Fruit fly (Drosophila melanogaster) whole organism, wandering third instar larva: ENCODE results near the gene CG4382.

ENCODE experiments used
- Abd-B ChIP-seq: fragments of >200 bp; optimal IDR thresholded peaks from 2 replicates; lab custom pipeline; 2017; ENCODE audit warnings: missing biosample characterization, missing genetic modification characterization
- CG32264 ChIP-seq: fragments of 200-800 bp; sonication (Bioruptor generic); optimal IDR thresholded peaks from 2 replicates; lab custom pipeline; 2016; ENCODE audit warnings: missing biosample characterization, missing genetic modification characterization
- CG9705 ChIP-seq: fragments of 200-800 bp; sonication (Bioruptor generic); optimal IDR thresholded peaks from 2 replicates; lab custom pipeline; 2018; ENCODE audit warnings: missing biosample characterization, mild to moderate bottlenecking, missing genetic modification characterization
- CrebA ChIP-seq: fragments of 200-800 bp; sonication (Bioruptor generic); optimal IDR thresholded peaks from 2 replicates; lab custom pipeline; 2016; ENCODE audit warnings: missing biosample characterization, mild to moderate bottlenecking, missing genetic modification characterization, borderline replicate concordance
- Dfd ChIP-seq: fragments of >200 bp; optimal IDR thresholded peaks from 2 replicates; lab custom pipeline; 2017; ENCODE audit warnings: missing biosample characterization, missing genetic modification characterization
- Dif ChIP-seq: fragments of 200-275, 200-300 bp; sonication (Bioruptor generic); optimal IDR thresholded peaks from 2 replicates; lab custom pipeline; 2018; ENCODE audit warnings: missing biosample characterization, missing genetic modification characterization; ENCODE audit not compliant: partially characterized antibody
- GATAd ChIP-seq: sonication (Bioruptor generic); optimal IDR thresholded peaks from 2 replicates; lab custom pipeline; 2016; ENCODE audit warnings: missing biosample characterization, missing genetic modification characterization
- HLH106 ChIP-seq: fragments of 200-800 bp; optimal IDR thresholded peaks from 3 replicates; lab custom pipeline; 2019; ENCODE audit warnings: missing biosample characterization, mild to moderate bottlenecking, missing genetic modification characterization, moderate library complexity
- Hnf4 ChIP-seq: fragments of 200-800 bp; sonication (Bioruptor generic); optimal IDR thresholded peaks from 2 replicates; lab custom pipeline; 2016; ENCODE audit warnings: missing biosample characterization, mild to moderate bottlenecking, missing genetic modification characterization
- Hr78 ChIP-seq: fragments of >200 bp; optimal IDR thresholded peaks from 2 replicates; lab custom pipeline; 2017; ENCODE audit warnings: missing biosample characterization, missing genetic modification characterization
- Hr83 ChIP-seq: fragments of 200-300 bp; sonication (Bioruptor generic); optimal IDR thresholded peaks from 2 replicates; lab custom pipeline; 2016; ENCODE audit warnings: missing biosample characterization, mild to moderate bottlenecking, missing genetic modification characterization, moderate library complexity; ENCODE audit not compliant: poor library complexity, severe bottlenecking
- Jra ChIP-seq: sonication (Bioruptor generic); optimal IDR thresholded peaks from 2 replicates; lab custom pipeline; 2016; ENCODE audit warnings: missing biosample characterization, missing genetic modification characterization
- Mio ChIP-seq: sonication (Bioruptor generic); optimal IDR thresholded peaks from 2 replicates; lab custom pipeline; 2016; ENCODE audit warnings: missing biosample characterization, missing genetic modification characterization
- Myc ChIP-seq: fragments of >200 bp; optimal IDR thresholded peaks from 2 replicates; lab custom pipeline; 2017
- N ChIP-seq: fragments of >200 bp; optimal IDR thresholded peaks from 2 replicates; lab custom pipeline; 2018; ENCODE audit warnings: missing biosample characterization, missing external identifiers, missing genetic modification characterization
- OdsH ChIP-seq: fragments of 200-800 bp; sonication (Bioruptor generic); optimal IDR thresholded peaks from 2 replicates; lab custom pipeline; 2016; ENCODE audit warnings: missing biosample characterization, mild to moderate bottlenecking, missing genetic modification characterization
- Rel ChIP-seq, 2 experiments: fragments of 200-800 bp; sonication (Bioruptor generic) in 1 of 2; optimal IDR thresholded peaks; 2 replicates in 1 of 2; 3 replicates in 1 of 2; lab custom pipeline; 2016 to 2019; ENCODE audit warnings: mild to moderate bottlenecking in 2 of 2, missing biosample characterization in 2 of 2, missing genetic modification characterization in 2 of 2, moderate library complexity in 1 of 2
- Sp1 ChIP-seq: fragments of 200-800 bp; sonication (Bioruptor generic); optimal IDR thresholded peaks from 3 replicates; lab custom pipeline; 2019; ENCODE audit warnings: missing biosample characterization, mild to moderate bottlenecking, missing genetic modification characterization, moderate library complexity
- Vsx2 ChIP-seq: fragments of 200-300, 225-300 bp; sonication (Bioruptor generic); optimal IDR thresholded peaks from 2 replicates; lab custom pipeline; 2018; ENCODE audit warnings: missing biosample characterization, missing genetic modification characterization; ENCODE audit not compliant: partially characterized antibody
- br ChIP-seq: fragments of 200-800 bp; sonication (Bioruptor generic); optimal IDR thresholded peaks from 2 replicates; lab custom pipeline; 2016; ENCODE audit warnings: missing biosample characterization, missing genetic modification characterization
- brk ChIP-seq: fragments of 200-800 bp; sonication (Bioruptor generic); optimal IDR thresholded peaks from 2 replicates; lab custom pipeline; 2016; ENCODE audit warnings: missing biosample characterization, mild to moderate bottlenecking, missing genetic modification characterization
- dl ChIP-seq, 2 experiments: fragments of 175-275, 200-275 bp in 1 of 2; fragments of 200-275 bp in 1 of 2; sonication (Bioruptor generic); optimal IDR thresholded peaks; lab custom pipeline; 2018; ENCODE audit warnings: mild to moderate bottlenecking in 2 of 2, missing biosample characterization in 2 of 2, missing genetic modification characterization in 2 of 2, moderate library complexity in 2 of 2; ENCODE audit not compliant: partially characterized antibody in 2 of 2, insufficient read depth in 1 of 2
- dmrt93B ChIP-seq: fragments of 200-800 bp; sonication (Bioruptor generic); optimal IDR thresholded peaks from 2 replicates; lab custom pipeline; 2018; ENCODE audit warnings: missing biosample characterization, mild to moderate bottlenecking, missing genetic modification characterization
- dsf ChIP-seq: sonication (Bioruptor generic); optimal IDR thresholded peaks from 2 replicates; lab custom pipeline; 2016; ENCODE audit warnings: missing biosample characterization, missing genetic modification characterization, borderline replicate concordance
- ey ChIP-seq: fragments of 200-800 bp; sonication (Bioruptor generic); optimal IDR thresholded peaks from 2 replicates; lab custom pipeline; 2016; ENCODE audit warnings: missing biosample characterization, missing genetic modification characterization
- foxo ChIP-seq, 2 experiments: fragments of 200-800 bp; sonication (Bioruptor generic); optimal IDR thresholded peaks; 2 replicates in 1 of 2; 3 replicates in 1 of 2; lab custom pipeline; 2016 to 2017; ENCODE audit warnings: missing biosample characterization in 2 of 2, missing genetic modification characterization in 2 of 2
- fru ChIP-seq: fragments of 200-800 bp; sonication (Bioruptor generic); optimal IDR thresholded peaks from 3 replicates; lab custom pipeline; 2016; ENCODE audit warnings: missing biosample characterization, mild to moderate bottlenecking, missing genetic modification characterization
- h ChIP-seq: fragments of 200-800 bp; sonication (Bioruptor generic); optimal IDR thresholded peaks from 3 replicates; lab custom pipeline; 2016; ENCODE audit warnings: missing biosample characterization, mild to moderate bottlenecking, missing genetic modification characterization
- jim ChIP-seq: fragments of 175-275, 200-325 bp; sonication (Bioruptor generic); optimal IDR thresholded peaks from 2 replicates; lab custom pipeline; 2016; ENCODE audit warnings: missing biosample characterization, mild to moderate bottlenecking, missing genetic modification characterization
- lola ChIP-seq: fragments of >200 bp; optimal IDR thresholded peaks from 2 replicates; lab custom pipeline; 2017; ENCODE audit warnings: missing biosample characterization, missing genetic modification characterization
- pan ChIP-seq: fragments of >200 bp; optimal IDR thresholded peaks from 2 replicates; lab custom pipeline; 2017
- psq ChIP-seq: fragments of 200-800 bp; sonication (Bioruptor generic); optimal IDR thresholded peaks from 3 replicates; lab custom pipeline; 2017; ENCODE audit warnings: missing biosample characterization, mild to moderate bottlenecking, missing genetic modification characterization, moderate library complexity
- rgr ChIP-seq: fragments of 200-800 bp; sonication (Bioruptor generic); optimal IDR thresholded peaks from 3 replicates; lab custom pipeline; 2016; ENCODE audit warnings: missing biosample characterization, mild to moderate bottlenecking, missing genetic modification characterization
- sage ChIP-seq: fragments of 200-800 bp; sonication (Bioruptor generic); optimal IDR thresholded peaks from 2 replicates; lab custom pipeline; 2016; ENCODE audit warnings: missing biosample characterization, mild to moderate bottlenecking, missing genetic modification characterization
- sv ChIP-seq: fragments of 200-800 bp; sonication (Bioruptor generic); optimal IDR thresholded peaks from 3 replicates; lab custom pipeline; 2016; ENCODE audit warnings: missing biosample characterization, missing genetic modification characterization
- tai ChIP-seq: sonication (Bioruptor generic); optimal IDR thresholded peaks from 2 replicates; lab custom pipeline; 2016; ENCODE audit warnings: missing biosample characterization, missing genetic modification characterization
- usp ChIP-seq: fragments of >200 bp; optimal IDR thresholded peaks from 2 replicates; lab custom pipeline; 2017; ENCODE audit warnings: missing biosample characterization, missing genetic modification characterization
- woc ChIP-seq: sonication (Bioruptor generic); optimal IDR thresholded peaks from 2 replicates; lab custom pipeline; 2016; ENCODE audit warnings: missing biosample characterization, mild to moderate bottlenecking, missing genetic modification characterization

The CG4382 gene

dm6 chr2L:9569131-9569530 lies 31.5 kb downstream of the CG4382 start:
- TF ChIP-seq h (GFP tag; lab: Kevin White, UChicago): no peak
- TF ChIP-seq, all 38 proteins: peak for 0

dm6 chr2L:9568360-9569088 lies 32.1 kb downstream of the CG4382 start, which contains the start of gene brwl:
Gene brwl (plus strand): TSS chr2L:9568890.
- TF ChIP-seq Hr78 (GFP tag; lab: Kevin White, UChicago) (peak; percentile 26), CG32264 (GFP tag; lab: Kevin White, UChicago) (peak; percentile 95), OdsH (GFP tag; lab: Kevin White, UChicago) (peak; percentile 99), usp (GFP tag; lab: Kevin White, UChicago) (no peak), fru (GFP tag; lab: Kevin White, UChicago) (peak; percentile 99), Abd-B (GFP tag; lab: Kevin White, UChicago) (no peak), Rel (GFP tag; optimal IDR thresholded peaks at IDR 0.05; lab: Kevin White, UChicago) (peak; percentile 97), Rel (tag; optimal IDR thresholded peaks at IDR 0.05; lab: Kevin White, UChicago) (peak; percentile 70), Dfd (GFP tag; lab: Kevin White, UChicago) (peak; percentile 91), Hr83 (GFP tag; lab: Kevin White, UChicago) (peak; percentile 72), rgr (GFP tag; lab: Kevin White, UChicago) (peak; percentile 98), sv (GFP tag; lab: Kevin White, UChicago) (peak; percentile 97), tai (GFP tag; lab: Kevin White, UChicago) (peak; percentile 97), woc (GFP tag; lab: Kevin White, UChicago) (peak; percentile 94), ey (GFP tag; lab: Kevin White, UChicago) (peak; percentile 99), brk (GFP tag; lab: Kevin White, UChicago) (peak; percentile 97), jim (GFP tag; lab: Kevin White, UChicago) (peak; percentile 27), dl (GFP tag; optimal IDR thresholded peaks at IDR 0.05; lab: Kevin White, UChicago; ENCODE audit: insufficient read depth in 1 of 2, partially characterized antibody in 2 of 2) (peak in 1 of 2 experiments; percentile 26), Sp1 (peak; percentile 98), h (GFP tag; lab: Kevin White, UChicago) (peak; percentile 99), Dif (GFP tag; lab: Kevin White, UChicago) (peak; percentile 45), CrebA (GFP tag; lab: Kevin White, UChicago) (peak; percentile 93), Myc (lab: Kevin White, UChicago) (no peak), br (GFP tag; lab: Kevin White, UChicago) (peak; percentile 98), GATAd (GFP tag; lab: Kevin White, UChicago) (peak; percentile 92), Jra (GFP tag; lab: Kevin White, UChicago) (peak; percentile 97), foxo (GFP tag; optimal IDR thresholded peaks at IDR 0.05; lab: Kevin White, UChicago) (peak; percentile 91 to 99), pan (lab: Kevin White, UChicago) (no peak), lola (GFP tag; lab: Kevin White, UChicago) (no peak), N (GFP tag; lab: Kevin White, UChicago) (peak; percentile 63), Mio (GFP tag; lab: Kevin White, UChicago) (peak; percentile 57), Vsx2 (GFP tag; lab: Kevin White, UChicago) (no peak), dsf (GFP tag; lab: Kevin White, UChicago) (peak; percentile 90), Hnf4 (GFP tag; lab: Kevin White, UChicago) (peak; percentile 96), dmrt93B (GFP tag; lab: Kevin White, UChicago) (peak; percentile 96), CG9705 (GFP tag; lab: Kevin White, UChicago) (peak; percentile 95), psq (GFP tag; lab: Kevin White, UChicago) (peak; percentile 97), sage (GFP tag; lab: Kevin White, UChicago) (peak; percentile 94), HLH106 (tag; lab: Kevin White, UChicago) (peak; percentile 97)
- TF ChIP-seq, all 38 proteins: peak for 32
